ENCODE assay signal across 4 worm cellular contexts in genomic region chrV:12196659-12197058, ce11.
TF ChIP-seq lines count a peak whose summit lies in the region.

No protein-coding gene starts in this region.

TF ChIP-seq in whole organism, L1 larva, 84 proteins besides CTCF, POLR2A, EP300 and RAD21:
- TF ChIP-seq lin-14 (GFP tag; optimal IDR thresholded peaks at IDR 0.05; lab: Kevin White, UChicago) (peak; percentile 19), lin-15B (tag; optimal IDR thresholded peaks at IDR 0.05; lab: Kevin White, UChicago) (no peak), efl-1 (optimal IDR thresholded peaks at IDR 0.05; lab: Kevin White, UChicago) (no peak), efl-1 (GFP tag; optimal IDR thresholded peaks at IDR 0.05 in 1 of 2; lab: Kevin White, UChicago) (peak in 1 of 2 experiments; percentile 56)

TF ChIP-seq in whole organism, L2 larva, 48 proteins besides CTCF, POLR2A, EP300 and RAD21:
- TF ChIP-seq nhr-6 (tag; optimal IDR thresholded peaks at IDR 0.05; lab: Kevin White, UChicago) (no peak), fos-1 (tag; optimal IDR thresholded peaks at IDR 0.05; lab: Kevin White, UChicago) (no peak), mdl-1 (tag; optimal IDR thresholded peaks at IDR 0.05; lab: Kevin White, UChicago) (no peak), sem-4 (tag; optimal IDR thresholded peaks at IDR 0.05; lab: Kevin White, UChicago) (no peak), C34F6.9 (tag; optimal IDR thresholded peaks at IDR 0.05; lab: Kevin White, UChicago) (no peak), peb-1 (tag; optimal IDR thresholded peaks at IDR 0.05; lab: Kevin White, UChicago) (no peak), nhr-129 (tag; optimal IDR thresholded peaks at IDR 0.05; lab: Kevin White, UChicago) (peak; percentile 18), nhr-237 (tag; optimal IDR thresholded peaks at IDR 0.05; lab: Kevin White, UChicago) (no peak)

TF ChIP-seq in whole organism, L3 larva, 47 proteins besides CTCF, POLR2A, EP300 and RAD21:
- TF ChIP-seq ama-1 (optimal IDR thresholded peaks at IDR 0.05; lab: Kevin White, UChicago) (no peak), nhr-28 (tag; optimal IDR thresholded peaks at IDR 0.05; lab: Kevin White, UChicago) (no peak), skn-1 (tag; optimal IDR thresholded peaks at IDR 0.05; lab: Kevin White, UChicago) (no peak), pha-4 (tag; optimal IDR thresholded peaks at IDR 0.05; lab: Kevin White, UChicago) (peak; percentile 89)

TF ChIP-seq in whole organism, mixed stage, embryonic, 35 proteins besides CTCF, POLR2A, EP300 and RAD21:
- TF ChIP-seq unc-39 (tag; optimal IDR thresholded peaks at IDR 0.05; lab: Kevin White, UChicago) (no peak), bed-3 (GFP tag; optimal IDR thresholded peaks at IDR 0.05; lab: Kevin White, UChicago) (no peak), ces-1 (GFP tag; optimal IDR thresholded peaks at IDR 0.05; lab: Kevin White, UChicago) (no peak), pha-4 (tag; optimal IDR thresholded peaks at IDR 0.05; lab: Kevin White, UChicago) (peak; percentile 59), sem-2 (GFP tag; optimal IDR thresholded peaks at IDR 0.05; lab: Kevin White, UChicago) (no peak)
TF ChIP-seq in whole organism, mixed stage, embryonic: peak in this region for 1.
